Fruit fly (Drosophila melanogaster) whole organism, prepupa: ENCODE data around the gene CG34376.

ENCODE experiments used
- CG6276 ChIP-seq: fragments of 200-800 bp; sonication (Bioruptor generic); optimal IDR thresholded peaks from 2 replicates; lab custom pipeline; 2017; ENCODE audit warnings: missing biosample characterization, mild to moderate bottlenecking, missing genetic modification characterization
- Gug ChIP-seq: fragments of 200-800 bp; sonication (Bioruptor generic); IDR thresholded peaks from 2 replicates; pipeline ENCODE4 v1.3.6; 2022; ENCODE audit warnings: missing biosample characterization, missing genetic modification characterization
- Sox15 ChIP-seq: fragments of 200-800 bp; sonication (Bioruptor generic); optimal IDR thresholded peaks from 3 replicates; lab custom pipeline; 2016; ENCODE audit warnings: missing biosample characterization, missing genetic modification characterization
- cyc ChIP-seq: fragments of 200-800 bp; sonication (Bioruptor generic); optimal IDR thresholded peaks from 3 replicates; lab custom pipeline; 2016; ENCODE audit warnings: missing biosample characterization, missing genetic modification characterization
- lz ChIP-seq: fragments of 200-800 bp; sonication (Bioruptor generic); optimal IDR thresholded peaks from 3 replicates; lab custom pipeline; 2016; ENCODE audit warnings: missing biosample characterization, missing genetic modification characterization

- TF ChIP-seq CG6276 (GFP tag; lab: Kevin White, UChicago) (no peak), Gug (GFP tag; lab: Robert Waterston, UW) (no peak), cyc (GFP tag; lab: Kevin White, UChicago) (no peak), lz (GFP tag; lab: Kevin White, UChicago) (no peak), Sox15 (GFP tag; lab: Kevin White, UChicago) (no peak)
These were observed 49.1 kb downstream of the CG34376 start, which contains the start of gene Octbeta1R for dm6 chr3R:22497025-22497424.
